Fruit fly (Drosophila melanogaster) S2 (cell line): ENCODE measurements around the gene Coq6.

Source experiments
- CG8478 ChIP-seq: fragments of >200 bp; optimal IDR thresholded peaks from 2 replicates; lab custom pipeline; 2018
- CTCF ChIP-seq, 2 experiments: fragments of >200 bp; optimal IDR thresholded peaks; 2 replicates each; lab custom pipeline; 2018

DNA sequence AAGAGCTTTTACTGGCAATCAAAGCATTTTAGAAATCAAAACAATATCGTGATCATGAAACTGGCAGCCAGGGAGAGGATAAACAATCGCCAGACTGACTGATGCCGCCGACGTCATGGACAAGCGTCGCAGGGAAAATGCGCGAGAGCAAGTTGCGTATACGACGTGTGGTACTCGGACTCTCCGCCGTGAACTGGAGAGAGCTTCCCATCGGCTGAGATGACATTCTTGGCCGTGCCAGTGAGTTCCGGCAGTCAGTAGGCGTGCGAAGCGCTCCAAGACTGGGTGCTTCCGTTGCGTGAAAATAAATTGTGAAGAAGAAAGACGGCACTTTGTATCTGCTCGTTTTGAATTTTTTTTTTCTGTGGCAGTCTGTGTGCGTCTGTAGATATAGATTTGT, 22.8 kb upstream of the Coq6 start, which contains the start of gene GluRIIA:
- TF ChIP-seq CTCF (optimal IDR thresholded peaks at IDR 0.05; lab: Kevin White, UChicago) (no peak), CG8478 (lab: Kevin White, UChicago) (no peak)
